Fruit fly (Drosophila melanogaster) whole organism, prepupa: Measurements from ENCODE around the gene Dysb.

Experiments
- Blimp-1 ChIP-seq: fragments of 200-800 bp; sonication (Bioruptor generic); optimal IDR thresholded peaks from 3 replicates; lab custom pipeline; 2017; ENCODE audit warnings: missing biosample characterization, missing genetic modification characterization, mild to moderate bottlenecking, moderate library complexity, missing genetic modification reagents
- CG10669 ChIP-seq: fragments of 200-800 bp; sonication (Bioruptor generic); optimal IDR thresholded peaks from 3 replicates; lab custom pipeline; 2018; ENCODE audit warnings: missing biosample characterization, mild to moderate bottlenecking, missing genetic modification characterization, moderate library complexity
- CG11294 ChIP-seq: fragments of 200-800 bp; sonication (Bioruptor generic); IDR thresholded peaks from 2 replicates; pipeline ENCODE4 v1.3.6; 2022; ENCODE audit warnings: missing biosample characterization, missing genetic modification characterization
- CG11762 ChIP-seq: fragments of 200-800 bp; sonication (Bioruptor generic); optimal IDR thresholded peaks from 3 replicates; lab custom pipeline; 2016; ENCODE audit warnings: missing biosample characterization, missing genetic modification characterization; ENCODE audit not compliant: insufficient read depth
- CG11902 ChIP-seq: fragments of 200-800 bp; sonication (Bioruptor generic); optimal IDR thresholded peaks from 3 replicates; lab custom pipeline; 2016; ENCODE audit warnings: missing biosample characterization, missing genetic modification characterization
- CG15336 ChIP-seq: fragments of 200-800 bp; sonication (Bioruptor generic); IDR thresholded peaks from 2 replicates; pipeline ENCODE4 v1.3.6; 2022; ENCODE audit warnings: missing biosample characterization, missing genetic modification characterization
- CG1621 ChIP-seq: fragments of 200-800 bp; sonication (Bioruptor generic); optimal IDR thresholded peaks from 3 replicates; lab custom pipeline; 2018; ENCODE audit warnings: missing biosample characterization, mild to moderate bottlenecking, missing genetic modification characterization
- CG16779 ChIP-seq: fragments of 200-800 bp; sonication (Bioruptor generic); optimal IDR thresholded peaks from 3 replicates; lab custom pipeline; 2017; ENCODE audit warnings: missing biosample characterization, mild to moderate bottlenecking, missing genetic modification characterization
- CG3032 ChIP-seq: fragments of 200-800 bp; optimal IDR thresholded peaks from 2 replicates; lab custom pipeline; 2019; ENCODE audit warnings: missing biosample characterization, mild to moderate bottlenecking, missing genetic modification characterization, moderate library complexity
- CG31627 ChIP-seq: fragments of 200-800 bp; sonication (Bioruptor generic); optimal IDR thresholded peaks from 3 replicates; lab custom pipeline; 2016; ENCODE audit warnings: missing biosample characterization, missing genetic modification characterization
- CG32006 ChIP-seq: fragments of 200-800 bp; sonication (Bioruptor generic); optimal IDR thresholded peaks from 3 replicates; lab custom pipeline; 2017; ENCODE audit warnings: missing biosample characterization, mild to moderate bottlenecking, missing genetic modification characterization
- CG3919 ChIP-seq: fragments of 200-800 bp; sonication (Bioruptor generic); optimal IDR thresholded peaks from 3 replicates; lab custom pipeline; 2016; ENCODE audit warnings: missing biosample characterization, missing genetic modification characterization
- CG6163 ChIP-seq: fragments of 200-800 bp; sonication (Bioruptor generic); IDR thresholded peaks from 3 replicates; pipeline ENCODE4 v1.3.6; 2022; ENCODE audit warnings: missing biosample characterization, missing genetic modification characterization
- CG6276 ChIP-seq: fragments of 200-800 bp; sonication (Bioruptor generic); optimal IDR thresholded peaks from 2 replicates; lab custom pipeline; 2017; ENCODE audit warnings: missing biosample characterization, mild to moderate bottlenecking, missing genetic modification characterization
- CG6808 ChIP-seq: fragments of 200-800 bp; sonication (Bioruptor generic); optimal IDR thresholded peaks from 3 replicates; lab custom pipeline; 2017; ENCODE audit warnings: missing biosample characterization, missing genetic modification characterization, mild to moderate bottlenecking, moderate library complexity, missing genetic modification reagents
- CG6854 ChIP-seq: fragments of 200-800 bp; sonication (Bioruptor generic); optimal IDR thresholded peaks from 2 replicates; lab custom pipeline; 2017; ENCODE audit warnings: missing biosample characterization, mild to moderate bottlenecking, missing genetic modification characterization
- CG7368 ChIP-seq: fragments of 200-800 bp; sonication (Bioruptor generic); optimal IDR thresholded peaks from 3 replicates; lab custom pipeline; 2016; ENCODE audit warnings: missing biosample characterization, missing genetic modification characterization
- CG8119 ChIP-seq: fragments of 200-800 bp; sonication (Bioruptor generic); IDR thresholded peaks from 3 replicates; pipeline ENCODE4 v1.3.6; 2022; ENCODE audit warnings: missing biosample characterization, missing genetic modification characterization
- CG8319 ChIP-seq: fragments of 200-800 bp; sonication (Bioruptor generic); optimal IDR thresholded peaks from 3 replicates; lab custom pipeline; 2016; ENCODE audit warnings: missing biosample characterization, missing genetic modification characterization
- CG8632 ChIP-seq: fragments of 200-800 bp; sonication (Bioruptor generic); optimal IDR thresholded peaks from 3 replicates; lab custom pipeline; 2016; ENCODE audit warnings: missing biosample characterization, missing genetic modification characterization
- CG9139 ChIP-seq: fragments of 200-800 bp; sonication (Bioruptor generic); optimal IDR thresholded peaks from 3 replicates; lab custom pipeline; 2017; ENCODE audit warnings: missing biosample characterization, mild to moderate bottlenecking, missing genetic modification characterization
- Eip75B ChIP-seq: fragments of 200-800 bp; sonication (Bioruptor generic); optimal IDR thresholded peaks from 3 replicates; lab custom pipeline; 2016; ENCODE audit warnings: missing biosample characterization, missing genetic modification characterization
- Eip93F ChIP-seq: fragments of 200-800 bp; sonication (Bioruptor generic); optimal IDR thresholded peaks from 2 replicates; lab custom pipeline; 2016; ENCODE audit warnings: missing biosample characterization, mild to moderate bottlenecking, missing genetic modification characterization
- Ets21C ChIP-seq: fragments of 200-800 bp; sonication (Bioruptor generic); optimal IDR thresholded peaks from 3 replicates; lab custom pipeline; 2016; ENCODE audit warnings: missing biosample characterization, missing genetic modification characterization
- Ets96B ChIP-seq: fragments of 200-800 bp; optimal IDR thresholded peaks from 2 replicates; lab custom pipeline; 2019; ENCODE audit warnings: missing biosample characterization, mild to moderate bottlenecking, missing genetic modification characterization, moderate library complexity
- Gug ChIP-seq: fragments of 200-800 bp; sonication (Bioruptor generic); IDR thresholded peaks from 2 replicates; pipeline ENCODE4 v1.3.6; 2022; ENCODE audit warnings: missing biosample characterization, missing genetic modification characterization
- Hr38 ChIP-seq: sonication (Bioruptor generic); optimal IDR thresholded peaks from 2 replicates; lab custom pipeline; 2016; ENCODE audit warnings: missing biosample characterization, missing genetic modification characterization
- Hr39 ChIP-seq: fragments of 200-800 bp; sonication (Bioruptor generic); optimal IDR thresholded peaks from 2 replicates; lab custom pipeline; 2016; ENCODE audit warnings: missing biosample characterization, missing genetic modification characterization
- Hr4 ChIP-seq: fragments of 200-800 bp; sonication (Bioruptor generic); optimal IDR thresholded peaks from 3 replicates; lab custom pipeline; 2016; ENCODE audit warnings: missing biosample characterization, missing genetic modification characterization
- Lpt ChIP-seq: fragments of 200-800 bp; sonication (Bioruptor generic); optimal IDR thresholded peaks from 3 replicates; lab custom pipeline; 2016; ENCODE audit warnings: missing biosample characterization, missing genetic modification characterization
- Met ChIP-seq: fragments of 200-800 bp; sonication (Bioruptor generic); optimal IDR thresholded peaks from 3 replicates; lab custom pipeline; 2016; ENCODE audit warnings: missing biosample characterization, missing genetic modification characterization
- OdsH ChIP-seq: fragments of 200-800 bp; sonication (Bioruptor generic); optimal IDR thresholded peaks from 3 replicates; lab custom pipeline; 2016; ENCODE audit warnings: missing biosample characterization, missing genetic modification characterization
- Smox ChIP-seq: fragments of 200-800 bp; sonication (Bioruptor generic); optimal IDR thresholded peaks from 3 replicates; lab custom pipeline; 2016; ENCODE audit warnings: missing biosample characterization, missing genetic modification characterization
- Sox102F ChIP-seq: fragments of 200-800 bp; sonication (Bioruptor generic); optimal IDR thresholded peaks from 2 replicates; lab custom pipeline; 2016; ENCODE audit warnings: missing biosample characterization, mild to moderate bottlenecking, missing genetic modification characterization
- Sox14 ChIP-seq: fragments of 200-800 bp; sonication (Bioruptor generic); optimal IDR thresholded peaks from 3 replicates; lab custom pipeline; 2016; ENCODE audit warnings: missing biosample characterization, missing genetic modification characterization
- Sox15 ChIP-seq: fragments of 200-800 bp; sonication (Bioruptor generic); optimal IDR thresholded peaks from 3 replicates; lab custom pipeline; 2016; ENCODE audit warnings: missing biosample characterization, missing genetic modification characterization
- achi ChIP-seq: fragments of 200-800 bp; sonication (Bioruptor generic); optimal IDR thresholded peaks from 3 replicates; lab custom pipeline; 2016; ENCODE audit warnings: missing biosample characterization, missing genetic modification characterization
- acj6 ChIP-seq: fragments of 200-800 bp; sonication (Bioruptor generic); optimal IDR thresholded peaks from 3 replicates; lab custom pipeline; 2016; ENCODE audit warnings: missing biosample characterization, missing genetic modification characterization
- cyc ChIP-seq: fragments of 200-800 bp; sonication (Bioruptor generic); optimal IDR thresholded peaks from 3 replicates; lab custom pipeline; 2016; ENCODE audit warnings: missing biosample characterization, missing genetic modification characterization
- dac ChIP-seq: fragments of 200-800 bp; sonication (Bioruptor generic); optimal IDR thresholded peaks from 2 replicates; lab custom pipeline; 2017; ENCODE audit warnings: missing biosample characterization, mild to moderate bottlenecking, missing genetic modification characterization
- dsx ChIP-seq: fragments of 200-800 bp; optimal IDR thresholded peaks from 3 replicates; lab custom pipeline; 2019; ENCODE audit warnings: missing biosample characterization, mild to moderate bottlenecking, missing genetic modification characterization, moderate library complexity; ENCODE audit not compliant: poor library complexity, severe bottlenecking
- fd59A ChIP-seq: fragments of 200-800 bp; sonication (Bioruptor generic); optimal IDR thresholded peaks from 2 replicates; lab custom pipeline; 2017; ENCODE audit warnings: missing biosample characterization, mild to moderate bottlenecking, missing genetic modification characterization, missing genetic modification reagents
- fd85E ChIP-seq: fragments of 200-800 bp; sonication (Bioruptor generic); optimal IDR thresholded peaks from 3 replicates; lab custom pipeline; 2016; ENCODE audit warnings: missing biosample characterization, missing genetic modification characterization
- fkh ChIP-seq: fragments of 200-800 bp; sonication (Bioruptor generic); optimal IDR thresholded peaks from 3 replicates; lab custom pipeline; 2017; ENCODE audit warnings: missing biosample characterization, mild to moderate bottlenecking, missing genetic modification characterization, moderate library complexity
- lz ChIP-seq: fragments of 200-800 bp; sonication (Bioruptor generic); optimal IDR thresholded peaks from 3 replicates; lab custom pipeline; 2016; ENCODE audit warnings: missing biosample characterization, missing genetic modification characterization
- net ChIP-seq: fragments of 200-800 bp; sonication (Bioruptor generic); optimal IDR thresholded peaks from 3 replicates; lab custom pipeline; 2016; ENCODE audit warnings: missing biosample characterization, missing genetic modification characterization
- pdm3 ChIP-seq: fragments of 200-800 bp; sonication (Bioruptor generic); optimal IDR thresholded peaks from 3 replicates; lab custom pipeline; 2016; ENCODE audit warnings: missing biosample characterization, missing genetic modification characterization
- salr ChIP-seq, 2 experiments: fragments of 200-800 bp; sonication (Bioruptor generic); optimal IDR thresholded peaks; 3 replicates each; lab custom pipeline; 2016 to 2018; ENCODE audit warnings: missing biosample characterization in 2 of 2, missing genetic modification characterization in 2 of 2, mild to moderate bottlenecking in 1 of 2
- spab ChIP-seq: fragments of 200-800 bp; sonication (Bioruptor generic); optimal IDR thresholded peaks from 2 replicates; lab custom pipeline; 2017; ENCODE audit warnings: missing biosample characterization, mild to moderate bottlenecking, missing genetic modification characterization, missing genetic modification reagents
- svp ChIP-seq: fragments of 200-800 bp; sonication (Bioruptor generic); peaks from one replicate; lab custom pipeline; 2016; ENCODE audit warnings: missing biosample characterization, missing genetic modification characterization
- topi ChIP-seq: fragments of 200-800 bp; sonication (Bioruptor generic); optimal IDR thresholded peaks from 3 replicates; lab custom pipeline; 2016; ENCODE audit warnings: missing biosample characterization, missing genetic modification characterization
- vri ChIP-seq: fragments of 200-800 bp; sonication (Bioruptor generic); optimal IDR thresholded peaks from 3 replicates; lab custom pipeline; 2016; ENCODE audit warnings: missing biosample characterization, mild to moderate bottlenecking, missing genetic modification characterization

Gene Dysb

dm6 chr3L:18898770-18899278 lies 31.3 kb downstream of the Dysb start, which contains the start of gene RpL26:
TSS of gene RpL26 (plus strand) at chr3L:18898875.
- TF ChIP-seq Smox (GFP tag; lab: Kevin White, UChicago) (no peak), CG9139 (GFP tag; lab: Kevin White, UChicago) (no peak), fkh (GFP tag; lab: Kevin White, UChicago) (no peak), Hr39 (GFP tag; lab: Kevin White, UChicago) (peak; percentile 86), CG8632 (GFP tag; lab: Kevin White, UChicago) (no peak), CG31627 (GFP tag; lab: Kevin White, UChicago) (peak; percentile 86), vri (GFP tag; lab: Kevin White, UChicago) (no peak), topi (peak; percentile 68), lz (GFP tag; lab: Kevin White, UChicago) (peak; percentile 83), pdm3 (no peak), Eip75B (GFP tag; lab: Kevin White, UChicago) (no peak), OdsH (GFP tag; lab: Kevin White, UChicago) (no peak), achi (peak; percentile 100), Hr38 (no peak), CG11762 (no peak), Hr4 (GFP tag; lab: Kevin White, UChicago) (no peak), fd59A (GFP tag; lab: Kevin White, UChicago) (peak; percentile 45), spab (GFP tag; lab: Kevin White, UChicago) (no peak), CG15336 (GFP tag; lab: Robert Waterston, UW) (no peak), Ets96B (peak; percentile 25), Sox102F (GFP tag; lab: Kevin White, UChicago) (no peak), CG10669 (GFP tag; lab: Kevin White, UChicago) (no peak), Lpt (GFP tag; lab: Kevin White, UChicago) (no peak), CG1621 (tag; lab: Kevin White, UChicago) (no peak), CG6854 (GFP tag; lab: Kevin White, UChicago) (peak; percentile 80), CG6276 (GFP tag; lab: Kevin White, UChicago) (no peak), CG7368 (GFP tag; lab: Kevin White, UChicago) (no peak), Blimp-1 (GFP tag; lab: Kevin White, UChicago) (peak; percentile 27), Sox14 (GFP tag; lab: Kevin White, UChicago) (peak; percentile 70), dac (no peak), CG6808 (GFP tag; lab: Kevin White, UChicago) (no peak), CG32006 (no peak), net (GFP tag; lab: Kevin White, UChicago) (no peak), Ets21C (GFP tag; lab: Kevin White, UChicago) (peak; percentile 77), Eip93F (no peak), CG16779 (tag; lab: Kevin White, UChicago) (no peak), fd85E (no peak), CG11902 (GFP tag; lab: Kevin White, UChicago) (peak; percentile 50), salr (GFP tag; optimal IDR thresholded peaks at IDR 0.05; lab: Kevin White, UChicago) (no peak), CG6163 (peak; percentile 58; the same call in 2 of the 3 replicates), Met (GFP tag; lab: Kevin White, UChicago) (no peak), CG3032 (tag; lab: Kevin White, UChicago) (peak; percentile 60), acj6 (GFP tag; lab: Kevin White, UChicago) (peak; percentile 52), CG11294 (GFP tag; lab: Robert Waterston, UW) (peak; percentile 41; the same call in 1 of the 2 replicates), CG3919 (GFP tag; lab: Kevin White, UChicago) (no peak), Gug (GFP tag; lab: Robert Waterston, UW) (0 out of 2 replicates have a peak, but pooled peaks have one; percentile 14), cyc (GFP tag; lab: Kevin White, UChicago) (peak; percentile 63), CG8119 (no peak), Sox15 (peak; percentile 55), svp (GFP tag; lab: Kevin White, UChicago) (no peak), CG8319 (GFP tag; lab: Kevin White, UChicago) (peak; percentile 45), dsx (GFP tag; lab: Kevin White, UChicago) (peak; percentile 14)
